Fruit fly (Drosophila melanogaster): ENCODE results near the gene CG14262.

DNA sequence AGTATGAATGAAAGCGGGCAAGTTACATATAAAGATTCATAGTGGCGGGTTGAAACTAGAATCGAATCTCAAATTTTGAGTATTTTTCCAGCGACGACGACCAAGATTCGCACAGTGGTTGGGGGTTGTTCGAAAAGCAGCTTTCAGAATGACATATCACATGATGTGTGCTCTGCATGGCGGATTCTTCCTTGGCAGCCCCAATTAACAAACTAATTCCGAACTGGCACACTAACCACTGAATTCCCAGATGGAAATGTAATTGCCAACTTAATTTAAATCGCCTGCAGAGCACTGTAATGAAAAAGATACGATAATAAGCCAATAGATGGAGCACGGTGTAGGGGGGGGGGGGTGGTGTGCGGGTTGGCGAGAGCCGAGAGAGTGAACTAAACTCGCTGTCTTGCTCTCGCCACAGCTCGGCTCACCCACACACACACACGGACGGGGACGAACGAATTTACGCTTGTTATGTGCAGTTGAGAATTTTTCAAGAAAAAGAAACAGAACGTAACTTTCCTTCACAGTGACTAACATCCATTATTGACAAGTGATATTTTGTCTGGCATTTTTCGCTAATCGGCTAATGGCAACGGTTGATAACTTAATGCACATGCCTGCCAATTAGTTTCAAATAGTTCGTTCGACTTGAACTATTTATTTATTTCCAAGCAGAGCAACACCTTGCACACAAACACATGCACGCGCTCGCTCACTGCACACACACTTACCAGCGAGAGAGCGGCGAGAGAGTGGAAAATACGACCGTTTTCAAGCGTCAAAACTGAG, 16.0 kb upstream of the CG14262 start:
- no peak for TF ChIP-seq CG8478 (optimal IDR thresholded peaks at IDR 0.05)
- peak; percentile 3 to 15 for TF ChIP-seq CTCF (optimal IDR thresholded peaks at IDR 0.05)

Measured in S2 (cell line).